Fruit fly (Drosophila melanogaster) whole organism, embryonic: ENCODE data around the gene mRpS9.

Experiments used
- ATbp ChIP-seq: fragments of 200-800 bp; sonication (Bioruptor generic); optimal IDR thresholded peaks from 2 replicates; lab custom pipeline; 2017; ENCODE audit warnings: missing biosample characterization, mild to moderate bottlenecking, missing genetic modification characterization, missing genetic modification reagents
- Ada2b ChIP-seq: fragments of 200-800 bp; sonication (Bioruptor generic); IDR thresholded peaks from 2 replicates; pipeline ENCODE4 v1.3.6; 2022; ENCODE audit warnings: missing biosample characterization, missing genetic modification characterization
- Aef1 ChIP-seq: fragments of 200-800 bp; sonication (Bioruptor generic); IDR thresholded peaks from 3 replicates; pipeline ENCODE4 v1.3.6; 2022; ENCODE audit warnings: missing biosample characterization, missing genetic modification characterization
- Atf6 ChIP-seq: fragments of 200-800 bp; sonication (Bioruptor generic); IDR thresholded peaks from 2 replicates; pipeline ENCODE4 v1.3.6; 2022; ENCODE audit warnings: missing biosample characterization, missing genetic modification characterization
- Bdp1 ChIP-seq: fragments of 200-800 bp; sonication (Bioruptor generic); optimal IDR thresholded peaks from 3 replicates; lab custom pipeline; 2016; ENCODE audit warnings: missing biosample characterization, missing genetic modification characterization
- BtbVII ChIP-seq: fragments of 200-800 bp; sonication (Bioruptor generic); optimal IDR thresholded peaks from 3 replicates; lab custom pipeline; 2017; ENCODE audit warnings: missing biosample characterization, mild to moderate bottlenecking, missing genetic modification characterization
- CG11560 ChIP-seq: fragments of 200-800 bp; sonication (Bioruptor generic); IDR thresholded peaks from 3 replicates; pipeline ENCODE4 v1.3.6; 2022; ENCODE audit warnings: missing biosample characterization, missing genetic modification characterization
- CG13287 ChIP-seq: fragments of 200-800 bp; sonication (Bioruptor generic); IDR thresholded peaks from 2 replicates; pipeline ENCODE4 v1.3.6; 2022; ENCODE audit warnings: missing biosample characterization, missing genetic modification characterization; ENCODE audit not compliant: partially characterized antibody
- CG13775 ChIP-seq: fragments of 200-800 bp; sonication (Bioruptor generic); optimal IDR thresholded peaks from 3 replicates; lab custom pipeline; 2017; ENCODE audit warnings: missing biosample characterization, mild to moderate bottlenecking, missing genetic modification characterization
- CG15479 ChIP-seq: fragments of 200-800 bp; sonication (Bioruptor generic); optimal IDR thresholded peaks from 3 replicates; lab custom pipeline; 2019; ENCODE audit warnings: missing biosample characterization, mild to moderate bottlenecking, missing genetic modification characterization, moderate library complexity
- CG15514 ChIP-seq: fragments of 200-800 bp; sonication (Bioruptor generic); optimal IDR thresholded peaks from 3 replicates; lab custom pipeline; 2017; ENCODE audit warnings: missing biosample characterization, missing genetic modification characterization, mild to moderate bottlenecking, moderate library complexity, missing genetic modification reagents
- CG18599 ChIP-seq: fragments of 200-800 bp; sonication (Bioruptor generic); optimal IDR thresholded peaks from 3 replicates; lab custom pipeline; 2017; ENCODE audit warnings: missing biosample characterization, missing genetic modification characterization, mild to moderate bottlenecking, moderate library complexity, missing genetic modification reagents
- CG2199 ChIP-seq: fragments of 200-800 bp; sonication (Bioruptor generic); IDR thresholded peaks from 3 replicates; pipeline ENCODE4 v1.3.6; 2022; ENCODE audit warnings: missing biosample characterization, missing genetic modification characterization
- CG2712 ChIP-seq: fragments of 200-800 bp; optimal IDR thresholded peaks from 3 replicates; lab custom pipeline; 2019; ENCODE audit warnings: missing biosample characterization, mild to moderate bottlenecking, missing genetic modification characterization, moderate library complexity
- CG3281 ChIP-seq: fragments of 200-800 bp; sonication (Bioruptor generic); optimal IDR thresholded peaks from 3 replicates; lab custom pipeline; 2017; ENCODE audit warnings: missing biosample characterization, mild to moderate bottlenecking, missing genetic modification characterization
- CG3838 ChIP-seq: fragments of 200-800 bp; sonication (Bioruptor generic); optimal IDR thresholded peaks from 3 replicates; lab custom pipeline; 2016; ENCODE audit warnings: missing biosample characterization, missing genetic modification characterization
- CG42726 ChIP-seq: fragments of 200-800 bp; sonication (Bioruptor generic); IDR thresholded peaks from 2 replicates; pipeline ENCODE4 v1.3.6; 2022; ENCODE audit warnings: missing biosample characterization, missing genetic modification characterization; ENCODE audit not compliant: partially characterized antibody
- CG6765 ChIP-seq: fragments of 200-800 bp; sonication (Bioruptor generic); optimal IDR thresholded peaks from 3 replicates; lab custom pipeline; 2017; ENCODE audit warnings: missing biosample characterization, mild to moderate bottlenecking, missing genetic modification characterization
- CG7372 ChIP-seq: fragments of 200-800 bp; sonication (Bioruptor generic); IDR thresholded peaks from 2 replicates; pipeline ENCODE4 v1.3.6; 2022; ENCODE audit warnings: missing biosample characterization, missing genetic modification characterization
- CG7786 ChIP-seq: fragments of 200-800 bp; sonication (Bioruptor generic); optimal IDR thresholded peaks from 2 replicates; lab custom pipeline; 2016; ENCODE audit warnings: missing biosample characterization, missing genetic modification characterization
- CG9609 ChIP-seq: fragments of 200-800 bp; sonication (Bioruptor generic); optimal IDR thresholded peaks from 3 replicates; lab custom pipeline; 2016; ENCODE audit warnings: missing biosample characterization, missing genetic modification characterization
- CoRest ChIP-seq: fragments of 200-800 bp; sonication (Bioruptor generic); optimal IDR thresholded peaks from 3 replicates; lab custom pipeline; 2018; ENCODE audit warnings: missing biosample characterization, mild to moderate bottlenecking, missing genetic modification characterization, moderate library complexity
- Dip2 ChIP-seq: fragments of 200-800 bp; sonication (Bioruptor generic); IDR thresholded peaks from 2 replicates; pipeline ENCODE4 v1.3.6; 2022; ENCODE audit warnings: missing biosample characterization, missing genetic modification characterization
- Dp ChIP-seq: fragments of 200-800 bp; sonication (Bioruptor generic); optimal IDR thresholded peaks from 2 replicates; lab custom pipeline; 2018; ENCODE audit warnings: missing biosample characterization, mild to moderate bottlenecking, missing genetic modification characterization, moderate library complexity
- Dref ChIP-seq: fragments of 200-800 bp; sonication (Bioruptor generic); IDR thresholded peaks from 2 replicates; pipeline ENCODE4 v1.3.6; 2022; ENCODE audit warnings: missing biosample characterization, missing genetic modification characterization
- HLH3B ChIP-seq: fragments of 200-800 bp; sonication (Bioruptor generic); IDR thresholded peaks from 2 replicates; pipeline ENCODE4 v1.3.6; 2022; ENCODE audit warnings: missing biosample characterization, missing genetic modification characterization
- Hmx ChIP-seq: fragments of 200-800 bp; sonication (Bioruptor generic); optimal IDR thresholded peaks from 2 replicates; lab custom pipeline; 2016; ENCODE audit warnings: missing biosample characterization, missing genetic modification characterization
- Jarid2 ChIP-seq: fragments of 200-800 bp; sonication (Bioruptor generic); optimal IDR thresholded peaks from 3 replicates; lab custom pipeline; 2017; ENCODE audit warnings: mild to moderate bottlenecking, missing biosample characterization, missing genetic modification reagents, missing genetic modification characterization
- Rfx ChIP-seq: fragments of 200-800 bp; sonication (Bioruptor generic); IDR thresholded peaks from 2 replicates; pipeline ENCODE4 v1.3.6; 2022; ENCODE audit warnings: missing biosample characterization, missing genetic modification characterization
- Scr ChIP-seq: fragments of 200-800 bp; sonication (Bioruptor generic); IDR thresholded peaks from 2 replicates; pipeline ENCODE4 v1.3.6; 2022; ENCODE audit warnings: missing biosample characterization, missing genetic modification characterization; ENCODE audit not compliant: partially characterized antibody
- Sox100B ChIP-seq: fragments of 200-800 bp; sonication (Bioruptor generic); optimal IDR thresholded peaks from 3 replicates; lab custom pipeline; 2018; ENCODE audit warnings: missing biosample characterization, mild to moderate bottlenecking, missing genetic modification characterization
- Vsx1 ChIP-seq: fragments of 200-800 bp; sonication (Bioruptor generic); optimal IDR thresholded peaks from 2 replicates; lab custom pipeline; 2017; ENCODE audit warnings: missing biosample characterization, mild to moderate bottlenecking, missing genetic modification characterization, missing genetic modification reagents
- ara ChIP-seq: fragments of 200-800 bp; sonication (Bioruptor generic); IDR thresholded peaks from 2 replicates; pipeline ENCODE4 v1.3.6; 2022; ENCODE audit warnings: missing biosample characterization, missing genetic modification characterization
- ash1 ChIP-seq: fragments of 200-800 bp; sonication (Bioruptor generic); optimal IDR thresholded peaks from 2 replicates; lab custom pipeline; 2018; ENCODE audit warnings: missing biosample characterization, mild to moderate bottlenecking, missing genetic modification characterization
- bigmax ChIP-seq: fragments of 200-800 bp; sonication (Bioruptor generic); optimal IDR thresholded peaks from 2 replicates; lab custom pipeline; 2018; ENCODE audit warnings: missing biosample characterization, mild to moderate bottlenecking, missing genetic modification characterization
- bowl ChIP-seq: fragments of 200-800 bp; sonication (Bioruptor generic); IDR thresholded peaks from 2 replicates; pipeline ENCODE4 v1.3.6; 2022; ENCODE audit warnings: missing biosample characterization, missing genetic modification characterization
- cg ChIP-seq: fragments of 200-800 bp; sonication (Bioruptor generic); optimal IDR thresholded peaks from 3 replicates; lab custom pipeline; 2019; ENCODE audit warnings: missing biosample characterization, mild to moderate bottlenecking, missing genetic modification characterization, moderate library complexity
- crc ChIP-seq: fragments of 200-800 bp; sonication (Bioruptor generic); optimal IDR thresholded peaks from 2 replicates; lab custom pipeline; 2016; ENCODE audit warnings: missing biosample characterization, missing genetic modification characterization
- disco-r ChIP-seq: fragments of 200-800 bp; sonication (Bioruptor generic); optimal IDR thresholded peaks from 2 replicates; lab custom pipeline; 2016; ENCODE audit warnings: missing biosample characterization, missing genetic modification characterization
- eve ChIP-seq, 2 experiments: fragments of >200 bp; optimal IDR thresholded peaks; 2 replicates each; lab custom pipeline; 2017; ENCODE audit warnings: missing biosample characterization in 2 of 2, missing genetic modification characterization in 2 of 2
- eyg ChIP-seq: fragments of 200-800 bp; sonication (Bioruptor generic); optimal IDR thresholded peaks from 3 replicates; lab custom pipeline; 2016; ENCODE audit warnings: missing biosample characterization, missing genetic modification characterization
- ftz-f1 ChIP-seq: fragments of 200-800 bp; sonication (Bioruptor generic); optimal IDR thresholded peaks from 2 replicates; lab custom pipeline; 2016; ENCODE audit warnings: missing biosample characterization, missing genetic modification characterization
- gem ChIP-seq: fragments of 200-800 bp; sonication (Bioruptor generic); optimal IDR thresholded peaks from 2 replicates; lab custom pipeline; 2019; ENCODE audit warnings: missing biosample characterization, mild to moderate bottlenecking, missing genetic modification characterization, moderate library complexity
- gfzf ChIP-seq: fragments of 200-800 bp; sonication (Bioruptor generic); optimal IDR thresholded peaks from 2 replicates; lab custom pipeline; 2016; ENCODE audit warnings: missing biosample characterization, mild to moderate bottlenecking, missing genetic modification characterization, moderate library complexity
- grn ChIP-seq: fragments of 200-800 bp; sonication (Bioruptor generic); optimal IDR thresholded peaks from 3 replicates; lab custom pipeline; 2017; ENCODE audit warnings: missing biosample characterization, missing genetic modification characterization
- jigr1 ChIP-seq: fragments of 200-800 bp; sonication (Bioruptor generic); IDR thresholded peaks from 3 replicates; pipeline ENCODE4 v1.3.6; 2022; ENCODE audit warnings: missing biosample characterization, missing genetic modification characterization
- jing ChIP-seq: fragments of 200-800 bp; sonication (Bioruptor generic); optimal IDR thresholded peaks from 2 replicates; lab custom pipeline; 2018; ENCODE audit warnings: missing biosample characterization, mild to moderate bottlenecking, missing genetic modification characterization
- jumu ChIP-seq: fragments of 200-800 bp; sonication (Bioruptor generic); optimal IDR thresholded peaks from 3 replicates; lab custom pipeline; 2016; ENCODE audit warnings: missing biosample characterization, missing genetic modification characterization
- lbe ChIP-seq: fragments of 200-800 bp; sonication (Bioruptor generic); optimal IDR thresholded peaks from 2 replicates; lab custom pipeline; 2016; ENCODE audit warnings: missing biosample characterization, mild to moderate bottlenecking, missing genetic modification characterization
- onecut ChIP-seq: fragments of 200-800 bp; sonication (Bioruptor generic); IDR thresholded peaks from 2 replicates; pipeline ENCODE4 v1.3.6; 2022; ENCODE audit warnings: missing biosample characterization, missing genetic modification characterization
- run ChIP-seq: fragments of 200-800 bp; sonication (Bioruptor generic); optimal IDR thresholded peaks from 3 replicates; lab custom pipeline; 2018; ENCODE audit warnings: missing biosample characterization, mild to moderate bottlenecking, missing genetic modification characterization
- tin ChIP-seq: fragments of 200-800 bp; sonication (Bioruptor generic); optimal IDR thresholded peaks from 3 replicates; lab custom pipeline; 2016; ENCODE audit warnings: missing biosample characterization, missing genetic modification characterization

mRpS9 gene

dm6 chr3R:7911482-7911881 is 9.0 kb upstream of the mRpS9 start, which contains the start of gene Prat (continued):
- TF ChIP-seq BtbVII (GFP tag; lab: Kevin White, UChicago) (no peak), CG13287 (GFP tag; lab: Robert Waterston, UW) (peak; percentile 80), onecut (GFP tag; lab: Robert Waterston, UW) (no peak), CG2199 (GFP tag; lab: Robert Waterston, UW) (no peak), Rfx (GFP tag; lab: Robert Waterston, UW) (no peak), eyg (no peak), CG7786 (GFP tag; lab: Kevin White, UChicago) (no peak), Vsx1 (GFP tag; lab: Kevin White, UChicago) (no peak), CG42726 (no peak; the same call in 1 of the 2 replicates), Jarid2 (GFP tag; lab: Kevin White, UChicago) (no peak), tin (GFP tag; lab: Kevin White, UChicago) (no peak), jumu (GFP tag; lab: Kevin White, UChicago) (no peak), ATbp (GFP tag; lab: Kevin White, UChicago) (no peak), CG3838 (no peak), bigmax (GFP tag; lab: Kevin White, UChicago) (no peak), eve (GFP tag; optimal IDR thresholded peaks at IDR 0.05; lab: Kevin White, UChicago) (no peak), bowl (GFP tag; lab: Robert Waterston, UW) (no peak), CG7372 (no peak), Dp (GFP tag; lab: Kevin White, UChicago) (peak; percentile 66), run (tag; lab: Kevin White, UChicago) (no peak), Dip2 (no peak), CG2712 (tag; lab: Kevin White, UChicago) (no peak), Aef1 (peak; percentile 31; the same call in 1 of the 3 replicates), Hmx (GFP tag; lab: Kevin White, UChicago) (no peak), CG3281 (GFP tag; lab: Kevin White, UChicago) (no peak), CG18599 (GFP tag; lab: Kevin White, UChicago) (no peak), CG13775 (GFP tag; lab: Kevin White, UChicago) (no peak), jing (no peak), disco-r (GFP tag; lab: Kevin White, UChicago) (no peak), gem (tag; lab: Kevin White, UChicago) (no peak), CG11560 (tag; lab: Robert Waterston, UW) (no peak), CoRest (tag; lab: Kevin White, UChicago) (peak; percentile 9), grn (GFP tag; lab: Kevin White, UChicago) (no peak), Ada2b (no peak), gfzf (GFP tag; lab: Kevin White, UChicago) (peak; percentile 26), CG15479 (GFP tag; lab: Kevin White, UChicago) (peak; percentile 58), Sox100B (GFP tag; lab: Kevin White, UChicago) (no peak), cg (no peak), ara (GFP tag; lab: Robert Waterston, UW) (no peak), Bdp1 (no peak), Atf6 (GFP tag; lab: Robert Waterston, UW) (0 out of 2 replicates have a peak, but pooled peaks have one; percentile 34), Dref (GFP tag; lab: Robert Waterston, UW) (peak; percentile 85), Scr (GFP tag; lab: Robert Waterston, UW) (peak; percentile 79), ftz-f1 (GFP tag; lab: Kevin White, UChicago) (peak; percentile 46), lbe (GFP tag; lab: Kevin White, UChicago) (no peak), HLH3B (GFP tag; lab: Robert Waterston, UW) (no peak), jigr1 (GFP tag; lab: Robert Waterston, UW) (no peak), crc (GFP tag; lab: Kevin White, UChicago) (no peak), ash1 (no peak), CG6765 (GFP tag; lab: Kevin White, UChicago) (no peak), CG9609 (GFP tag; lab: Kevin White, UChicago) (no peak), CG15514 (GFP tag; lab: Kevin White, UChicago) (peak; percentile 40)
